Worm (Caenorhabditis elegans): Measurements from ENCODE around the gene F25D1.5.

The F25D1.5 gene

ce11 chrV:10536808-10537207 is 9.8 kb downstream of the F25D1.5 start (continued):
- no peak for TF ChIP-seq pha-2 (tag; optimal IDR thresholded peaks at IDR 0.05)
- peak; percentile 67 for TF ChIP-seq tbx-2 (tag; optimal IDR thresholded peaks at IDR 0.05)
- peak; percentile 34 for TF ChIP-seq ceh-34 (tag; optimal IDR thresholded peaks at IDR 0.05)

ce11 chrV:10536095-10536691 is 10.4 kb downstream of the F25D1.5 start, which contains the start of gene ppm-1.A:
ppm-1.A (minus strand) TSS chrV:10536388.
- TF ChIP-seq odd-2 (tag; optimal IDR thresholded peaks at IDR 0.05) (no peak), T23F11.4 (GFP tag; optimal IDR thresholded peaks at IDR 0.05) (no peak), ceh-24 (tag; optimal IDR thresholded peaks at IDR 0.05) (no peak), ceh-48 (tag; optimal IDR thresholded peaks at IDR 0.05) (no peak), ttx-3 (tag; optimal IDR thresholded peaks at IDR 0.05) (no peak), pat-9 (tag; optimal IDR thresholded peaks at IDR 0.05) (no peak), K09A11.1 (tag; optimal IDR thresholded peaks at IDR 0.05; ENCODE audit: insufficient read depth) (no peak), ahr-1 (tag; optimal IDR thresholded peaks at IDR 0.05) (no peak), sdc-2 (tag; optimal IDR thresholded peaks at IDR 0.05) (no peak), ztf-16 (tag; optimal IDR thresholded peaks at IDR 0.05) (no peak), ets-4 (tag; optimal IDR thresholded peaks at IDR 0.05) (no peak), unc-42 (tag; optimal IDR thresholded peaks at IDR 0.05) (no peak)

ce11 chrV:10535325-10535724 is 11.3 kb downstream of the F25D1.5 start:
- no peak for TF ChIP-seq ceh-2 (tag; optimal IDR thresholded peaks at IDR 0.05)
- no peak for TF ChIP-seq ceh-22 (tag; optimal IDR thresholded peaks at IDR 0.05)
- no peak for TF ChIP-seq K09A11.1 (tag; optimal IDR thresholded peaks at IDR 0.05; ENCODE audit: insufficient read depth)
- TF ChIP-seq sox-4 (tag; optimal IDR thresholded peaks at IDR 0.05): no peak
- no peak for TF ChIP-seq ttx-3 (tag; optimal IDR thresholded peaks at IDR 0.05)
- no peak for TF ChIP-seq odd-2 (tag; optimal IDR thresholded peaks at IDR 0.05)
- no peak for TF ChIP-seq pha-2 (tag; optimal IDR thresholded peaks at IDR 0.05)
- TF ChIP-seq madf-2 (tag; optimal IDR thresholded peaks at IDR 0.05): no peak
- no peak for TF ChIP-seq pat-9 (tag; optimal IDR thresholded peaks at IDR 0.05)

- TF ChIP-seq ceh-18 (tag; optimal IDR thresholded peaks at IDR 0.05) (no peak), pax-1 (tag; optimal IDR thresholded peaks at IDR 0.05) (no peak), K09A11.1 (tag; optimal IDR thresholded peaks at IDR 0.05; ENCODE audit: insufficient read depth) (no peak), ceh-6 (GFP tag; optimal IDR thresholded peaks at IDR 0.05) (no peak), ceh-19 (GFP tag; optimal IDR thresholded peaks at IDR 0.05) (no peak), ceh-30 (tag; optimal IDR thresholded peaks at IDR 0.05) (no peak), ceh-34 (tag; optimal IDR thresholded peaks at IDR 0.05) (no peak), ceh-45 (GFP tag; IDR thresholded peaks at IDR 0.05) (no peak), Y22D7AL.16 (tag; optimal IDR thresholded peaks at IDR 0.05) (no peak), ceh-24 (tag; optimal IDR thresholded peaks at IDR 0.05) (no peak), eyg-1 (tag; optimal IDR thresholded peaks at IDR 0.05) (no peak), K02D7.2 (tag; optimal IDR thresholded peaks at IDR 0.05) (no peak), hlh-30 (tag; optimal IDR thresholded peaks at IDR 0.05; ENCODE audit: insufficient read depth) (no peak)
These were observed 13.9 kb downstream of the F25D1.5 start, which contains the start of gene txt-10 for ce11 chrV:10532725-10533124. txt-10 (minus strand) TSS chrV:10532825.

- TF ChIP-seq ceh-34 (tag; optimal IDR thresholded peaks at IDR 0.05): no peak
- TF ChIP-seq syd-9 (tag; optimal IDR thresholded peaks at IDR 0.05): no peak
- TF ChIP-seq rnt-1 (tag; optimal IDR thresholded peaks at IDR 0.05): no peak
- TF ChIP-seq unc-86 (tag; optimal IDR thresholded peaks at IDR 0.05): no peak
- TF ChIP-seq zip-5 (tag; optimal IDR thresholded peaks at IDR 0.05): no peak
- no peak for TF ChIP-seq lim-6 (tag; optimal IDR thresholded peaks at IDR 0.05)
- no peak for TF ChIP-seq pros-1 (tag; optimal IDR thresholded peaks at IDR 0.05)
- TF ChIP-seq ceh-30 (tag; optimal IDR thresholded peaks at IDR 0.05): no peak
- no peak for TF ChIP-seq unc-42 (tag; optimal IDR thresholded peaks at IDR 0.05)
- no peak for TF ChIP-seq ceh-48 (tag; optimal IDR thresholded peaks at IDR 0.05)
These were observed 17.0 kb downstream of the F25D1.5 start for ce11 chrV:10529600-10529999.
